Fruit fly (Drosophila melanogaster): Measurements from ENCODE around the gene CG14322.
A peak's percentile ranks its signal among the peaks of the same experiment; 100 is the strongest.

Gene CG14322

DNA sequence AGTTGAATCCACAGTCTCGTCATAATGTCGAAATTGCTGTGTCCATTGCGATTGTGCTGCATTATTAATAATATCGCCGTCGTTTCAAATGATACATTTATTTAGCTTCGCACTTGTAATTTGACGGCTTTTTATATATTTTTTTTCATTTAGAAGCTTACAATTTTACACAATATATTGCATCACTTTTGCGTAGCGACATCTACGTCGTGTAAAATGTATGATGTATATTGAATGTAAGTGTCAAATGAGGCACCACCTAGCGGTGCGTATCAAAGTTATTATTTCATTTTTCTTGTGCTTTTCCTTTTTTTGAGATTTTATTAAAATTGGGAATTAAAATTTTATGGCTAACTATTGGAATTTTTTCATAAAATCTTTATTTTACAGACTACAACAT, 30.9 kb upstream of the CG14322 start:
- TF ChIP-seq foxo (GFP tag; optimal IDR thresholded peaks at IDR 0.05) (no peak), brk (GFP tag; optimal IDR thresholded peaks at IDR 0.05) (no peak), rgr (GFP tag; optimal IDR thresholded peaks at IDR 0.05) (no peak), h (GFP tag; optimal IDR thresholded peaks at IDR 0.05) (no peak), dsf (GFP tag; optimal IDR thresholded peaks at IDR 0.05; ENCODE audit: borderline replicate concordance) (no peak)

DNA sequence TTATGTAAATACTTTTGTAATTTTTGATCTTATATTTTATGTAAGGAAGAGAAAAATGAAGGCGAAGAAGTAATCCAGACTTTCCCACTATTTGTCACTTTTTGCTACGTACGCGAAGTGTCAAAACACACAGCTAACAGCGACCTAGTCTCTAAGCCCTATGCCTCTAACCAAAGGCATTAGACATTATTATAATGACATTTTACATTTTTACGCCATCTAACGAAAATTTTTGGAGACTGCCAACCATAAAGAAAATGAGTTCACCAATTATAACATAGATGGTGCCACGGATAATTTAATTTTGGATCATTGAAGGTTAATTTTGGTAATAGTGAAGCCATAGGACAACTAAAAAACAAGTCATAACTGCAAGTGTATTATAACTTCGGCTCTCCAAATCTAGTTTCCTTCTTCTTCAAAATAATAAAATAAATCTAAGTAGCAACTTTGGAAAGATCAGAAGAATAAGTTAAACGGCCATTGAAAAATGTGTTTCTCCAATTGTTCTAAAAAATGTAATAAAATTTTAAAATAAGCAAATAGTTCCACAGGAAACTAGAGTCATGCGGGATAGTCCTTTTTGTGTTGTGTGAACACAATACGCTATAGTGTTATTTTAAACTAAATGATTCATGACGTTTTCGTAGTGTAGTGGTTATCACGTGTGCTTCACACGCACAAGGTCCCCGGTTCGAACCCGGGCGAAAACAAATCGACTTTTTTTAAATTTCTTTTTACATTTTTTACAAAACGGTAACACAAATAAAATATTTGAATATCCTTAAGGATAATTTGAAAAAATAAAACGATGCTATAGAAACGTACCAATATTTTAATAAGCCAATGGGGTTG, 30.1 kb upstream of the CG14322 start:
- TF ChIP-seq tai (GFP tag; optimal IDR thresholded peaks at IDR 0.05) (peak; percentile 0), Sp1 (GFP tag; optimal IDR thresholded peaks at IDR 0.05) (no peak), Hr78 (GFP tag; optimal IDR thresholded peaks at IDR 0.05) (no peak), Hr83 (GFP tag; optimal IDR thresholded peaks at IDR 0.05; ENCODE audit: poor library complexity, severe bottlenecking) (peak; percentile 23), CG9705 (GFP tag; optimal IDR thresholded peaks at IDR 0.05) (no peak), Myc (optimal IDR thresholded peaks at IDR 0.05) (peak; percentile 69), h (GFP tag; optimal IDR thresholded peaks at IDR 0.05) (no peak), dl (GFP tag; optimal IDR thresholded peaks at IDR 0.05; ENCODE audit: insufficient read depth in 1 of 2, partially characterized antibody in 2 of 2) (no peak), Hnf4 (GFP tag; optimal IDR thresholded peaks at IDR 0.05) (no peak), Abd-B (GFP tag; optimal IDR thresholded peaks at IDR 0.05) (no peak), foxo (GFP tag; optimal IDR thresholded peaks at IDR 0.05) (peak in 1 of 2 experiments; percentile 33), Rel (GFP tag; optimal IDR thresholded peaks at IDR 0.05) (no peak), Rel (tag; optimal IDR thresholded peaks at IDR 0.05) (peak; percentile 86), CrebA (GFP tag; optimal IDR thresholded peaks at IDR 0.05; ENCODE audit: borderline replicate concordance) (peak; percentile 24), HLH106 (tag; optimal IDR thresholded peaks at IDR 0.05) (no peak), Mio (GFP tag; optimal IDR thresholded peaks at IDR 0.05) (no peak), brk (GFP tag; optimal IDR thresholded peaks at IDR 0.05) (peak; percentile 14), Vsx2 (GFP tag; optimal IDR thresholded peaks at IDR 0.05; ENCODE audit: partially characterized antibody) (no peak), Dif (GFP tag; optimal IDR thresholded peaks at IDR 0.05; ENCODE audit: partially characterized antibody) (no peak), ey (GFP tag; optimal IDR thresholded peaks at IDR 0.05) (no peak), jim (GFP tag; optimal IDR thresholded peaks at IDR 0.05) (no peak), Dfd (GFP tag; optimal IDR thresholded peaks at IDR 0.05) (no peak), psq (GFP tag; optimal IDR thresholded peaks at IDR 0.05) (no peak), rgr (GFP tag; optimal IDR thresholded peaks at IDR 0.05) (peak; percentile 21), CG32264 (GFP tag; optimal IDR thresholded peaks at IDR 0.05) (no peak), br (GFP tag; optimal IDR thresholded peaks at IDR 0.05) (no peak), dmrt93B (GFP tag; optimal IDR thresholded peaks at IDR 0.05) (no peak), Jra (GFP tag; optimal IDR thresholded peaks at IDR 0.05) (no peak)

DNA sequence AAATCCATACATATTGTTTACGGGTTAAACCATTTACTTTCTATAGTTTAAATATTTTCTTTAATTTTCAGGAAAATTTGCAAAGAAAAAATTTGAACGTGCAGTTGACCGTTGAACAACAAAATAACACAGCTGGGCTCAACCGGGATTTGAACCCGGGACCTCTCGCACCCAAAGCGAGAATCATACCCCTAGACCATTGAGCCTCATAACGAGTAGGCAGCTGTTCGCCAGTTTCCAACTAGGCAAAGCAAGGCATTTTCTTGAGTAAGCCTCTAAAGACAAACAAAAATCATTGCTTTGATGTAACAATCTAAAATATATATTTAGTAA, 29.5 kb upstream of the CG14322 start:
- no peak for TF ChIP-seq OdsH (GFP tag; optimal IDR thresholded peaks at IDR 0.05)
- no peak for TF ChIP-seq Rel (GFP tag; optimal IDR thresholded peaks at IDR 0.05)
- TF ChIP-seq Rel (tag; optimal IDR thresholded peaks at IDR 0.05), result peak; percentile 59
- TF ChIP-seq sv (GFP tag; optimal IDR thresholded peaks at IDR 0.05), result no peak
- TF ChIP-seq Abd-B (GFP tag; optimal IDR thresholded peaks at IDR 0.05), result no peak

DNA sequence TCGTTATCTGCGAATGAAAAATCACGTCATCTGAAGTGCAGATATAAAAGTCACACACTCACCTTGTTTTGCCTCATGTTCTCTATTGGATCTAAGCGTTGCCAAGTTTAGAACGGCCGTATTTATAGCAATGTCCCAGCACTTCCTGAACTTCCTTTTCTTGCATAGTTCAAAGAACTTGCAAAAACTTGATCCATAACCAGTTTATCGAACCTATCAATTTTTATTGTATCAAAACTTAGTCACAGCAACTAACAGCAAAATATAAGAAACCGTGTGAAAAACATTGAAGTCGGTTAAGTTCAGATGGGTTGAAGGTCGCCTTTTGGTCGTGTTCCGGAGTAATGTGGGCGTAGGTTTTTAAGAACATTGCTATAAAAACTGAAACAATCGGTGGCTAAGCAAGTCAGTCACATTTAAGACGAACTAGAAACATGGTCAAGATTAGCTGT, 28.8 kb upstream of the CG14322 start, which contains the start of the genes CG14324 and CG14326:
CG14324 (minus strand) TSS at position 101 of the 452 bp plus-strand sequence.
CG14326 (plus strand) TSS at position 402 of the 452 bp plus-strand sequence.
- TF ChIP-seq Dif (GFP tag; optimal IDR thresholded peaks at IDR 0.05; ENCODE audit: partially characterized antibody) (no peak), CrebA (GFP tag; optimal IDR thresholded peaks at IDR 0.05; ENCODE audit: borderline replicate concordance) (no peak)
